Worm (Caenorhabditis elegans) whole organism, L4/young adult: ENCODE results near the gene cyp-34A2.
"Not testable (repeated sequence)": the region's sequence is repeated elsewhere in the genome, so short reads cannot be mapped to it uniquely, and the experiment has no call there.

ENCODE experiments used
- W03F9.2 ChIP-seq: fragments of 150-350 bp; optimal IDR thresholded peaks from 2 replicates; lab custom pipeline; 2014; ENCODE audit warnings: missing biosample characterization, missing genetic modification characterization
- dao-5 ChIP-seq: sonication (generic microtip); optimal IDR thresholded peaks from 2 replicates; lab custom pipeline; 2016; ENCODE audit warnings: missing genotype, missing genetic modification characterization, moderate library complexity, missing compliant biosample characterization
- him-1 ChIP-seq: sonication (generic microtip); optimal IDR thresholded peaks from 2 replicates; lab custom pipeline; 2016; ENCODE audit warnings: missing genotype, missing genetic modification reagents, missing genetic modification characterization, missing compliant biosample characterization

The cyp-34A2 gene

ce11 chrV:15303625-15304024, 12.7 kb upstream of the cyp-34A2 start, which contains the start of gene srx-48:
Gene srx-48, minus strand, starts transcription at chrV:15303725.
- TF ChIP-seq him-1 (no peak), W03F9.2 (tag; lab: Kevin White, UChicago) (no peak), dao-5 (tag; lab: Kevin White, UChicago) (no peak)

- TF ChIP-seq dao-5 (tag; lab: Kevin White, UChicago) (no peak), W03F9.2 (tag; lab: Kevin White, UChicago) (no peak), him-1 (no peak)
Observed at ce11 chrV:15298597-15298996, 7.7 kb upstream of the cyp-34A2 start, which contains the start of gene cpr-3. Gene cpr-3, minus strand, starts transcription at chrV:15298700.

- TF ChIP-seq dao-5 (tag; lab: Kevin White, UChicago) (no peak), W03F9.2 (tag; lab: Kevin White, UChicago) (no peak), him-1 (no peak)
Observed at ce11 chrV:15293865-15294264, 3.0 kb upstream of the cyp-34A2 start, which contains the start of gene str-96. Gene str-96, minus strand, starts transcription at chrV:15293965.

ce11 chrV:15287856-15288255, 3.0 kb downstream of the cyp-34A2 start, which contains the start of gene cyp-34A1:
Gene cyp-34A1, minus strand, starts transcription at chrV:15287956.
- no peak for TF ChIP-seq him-1
- TF ChIP-seq dao-5 (tag; lab: Kevin White, UChicago), result no peak
- TF ChIP-seq W03F9.2 (tag; lab: Kevin White, UChicago), result no peak

ce11 chrV:15285984-15286383, 4.9 kb downstream of the cyp-34A2 start:
- TF ChIP-seq him-1, result no peak
- no peak for TF ChIP-seq W03F9.2 (tag; lab: Kevin White, UChicago)
- no peak for TF ChIP-seq dao-5 (tag; lab: Kevin White, UChicago)

- TF ChIP-seq dao-5 (tag; lab: Kevin White, UChicago), result no peak
- TF ChIP-seq him-1, result no peak
- no peak for TF ChIP-seq W03F9.2 (tag; lab: Kevin White, UChicago)
Observed at ce11 chrV:15281279-15281949, 9.5 kb downstream of the cyp-34A2 start, which contains the start of the genes srw-19 and srx-51. Gene srw-19, minus strand, starts transcription at chrV:15281379. Gene srx-51, plus strand, starts transcription at chrV:15281899.

- no peak for TF ChIP-seq him-1
- TF ChIP-seq dao-5 (tag; lab: Kevin White, UChicago), result no peak
- TF ChIP-seq W03F9.2 (tag; lab: Kevin White, UChicago), result no peak
Observed at ce11 chrV:15276915-15277314, 14.0 kb downstream of the cyp-34A2 start, which contains the start of gene srw-17. Gene srw-17, minus strand, starts transcription at chrV:15277015.

ce11 chrV:15274757-15275156, 16.1 kb downstream of the cyp-34A2 start, which contains the start of gene srw-16:
Gene srw-16, minus strand, starts transcription at chrV:15274857.
- TF ChIP-seq W03F9.2 (tag; lab: Kevin White, UChicago) (no peak), him-1 (no peak), dao-5 (tag; lab: Kevin White, UChicago) (no peak)

ce11 chrV:15272263-15272662, 18.6 kb downstream of the cyp-34A2 start, which contains the start of gene T10H4.4:
Gene T10H4.4, minus strand, starts transcription at chrV:15272363.
- no peak for TF ChIP-seq dao-5 (tag; lab: Kevin White, UChicago)
- no peak for TF ChIP-seq W03F9.2 (tag; lab: Kevin White, UChicago)
- TF ChIP-seq him-1, result no peak

ce11 chrV:15268302-15268701, 22.6 kb downstream of the cyp-34A2 start, which contains the start of gene srw-22:
Gene srw-22, plus strand, starts transcription at chrV:15268602.
- TF ChIP-seq W03F9.2 (tag; lab: Kevin White, UChicago) (no peak), him-1 (no peak), dao-5 (tag; lab: Kevin White, UChicago) (no peak)

ce11 chrV:15267405-15267804, 23.5 kb downstream of the cyp-34A2 start, which contains the start of gene T10H4.13:
Gene T10H4.13, minus strand, starts transcription at chrV:15267505.
- TF ChIP-seq him-1 (no peak), dao-5 (tag; lab: Kevin White, UChicago) (no peak)

ce11 chrV:15265814-15266213, 25.1 kb downstream of the cyp-34A2 start, which contains the start of gene M01B2.13:
Gene M01B2.13, minus strand, starts transcription at chrV:15265914.
- TF ChIP-seq dao-5 (tag; lab: Kevin White, UChicago) (no peak), W03F9.2 (tag; lab: Kevin White, UChicago) (no peak), him-1 (no peak)

- TF ChIP-seq dao-5 (tag; lab: Kevin White, UChicago) (no peak), W03F9.2 (tag; lab: Kevin White, UChicago) (no peak), him-1 (no peak)
Observed at ce11 chrV:15264131-15264530, 26.8 kb downstream of the cyp-34A2 start, which contains the start of gene M01B2.12. Gene M01B2.12, minus strand, starts transcription at chrV:15264231.

ce11 chrV:15262336-15262735, 28.6 kb downstream of the cyp-34A2 start, which contains the start of gene M01B2.10:
Gene M01B2.10, minus strand, starts transcription at chrV:15262436.
- not testable (repeated sequence) for TF ChIP-seq dao-5 (tag; lab: Kevin White, UChicago); him-1; W03F9.2 (tag; lab: Kevin White, UChicago)
